Worm (Caenorhabditis elegans) whole organism, L2 larva: ENCODE results near the gene F10E9.7.

Experiments used
- ZK546.5 ChIP-seq: sonication (generic microtip); optimal IDR thresholded peaks from 2 replicates; lab custom pipeline; 2017; ENCODE audit warnings: missing biosample characterization, missing genetic modification characterization
- lsy-2 ChIP-seq, 2 experiments: fragments of 150-350 bp in 1 of 2; sonication (generic microtip) in 1 of 2; optimal IDR thresholded peaks; 2 replicates each; lab custom pipeline; 2014 to 2017; ENCODE audit warnings: missing biosample characterization in 2 of 2, missing genetic modification characterization in 2 of 2
- mbf-1 ChIP-seq: sonication (generic microtip); optimal IDR thresholded peaks from 2 replicates; lab custom pipeline; 2017; ENCODE audit warnings: missing biosample characterization, missing genetic modification characterization
- nhr-10 ChIP-seq: sonication (generic microtip); optimal IDR thresholded peaks from 2 replicates; lab custom pipeline; 2017; ENCODE audit warnings: missing biosample characterization, missing genetic modification characterization
- nhr-11 ChIP-seq: fragments of 150-350 bp; optimal IDR thresholded peaks from 2 replicates; lab custom pipeline; 2014; ENCODE audit warnings: missing biosample characterization, missing genetic modification characterization
- sem-4 ChIP-seq: fragments of 150-350 bp; optimal IDR thresholded peaks from 2 replicates; lab custom pipeline; 2014; ENCODE audit warnings: missing biosample characterization, missing genetic modification reagents, missing genetic modification characterization
- sma-3 ChIP-seq: sonication (generic microtip); optimal IDR thresholded peaks from 2 replicates; lab custom pipeline; 2016; ENCODE audit warnings: missing genetic modification reagents, missing genetic modification characterization, missing compliant biosample characterization
- sma-9 ChIP-seq, 2 experiments: fragments of 150-350 bp in 1 of 2; sonication (generic microtip) in 1 of 2; optimal IDR thresholded peaks; 2 replicates each; lab custom pipeline; 2014 to 2016; ENCODE audit warnings: missing genetic modification characterization in 2 of 2, mild to moderate bottlenecking in 1 of 2, missing biosample characterization in 1 of 2, missing compliant biosample characterization in 1 of 2, missing genetic modification reagents in 1 of 2, moderate library complexity in 1 of 2
- unc-39 ChIP-seq: fragments of 150-350 bp; optimal IDR thresholded peaks from 2 replicates; lab custom pipeline; 2014; ENCODE audit warnings: missing biosample characterization, missing genetic modification characterization
- unc-55 ChIP-seq: fragments of 150-350 bp; sonication (generic microtip); optimal IDR thresholded peaks from 3 replicates; lab custom pipeline; 2014; ENCODE audit warnings: missing biosample characterization, missing genetic modification reagents, missing genetic modification characterization
- unc-62 ChIP-seq: fragments of 150-350 bp; optimal IDR thresholded peaks from 2 replicates; lab custom pipeline; 2014; ENCODE audit warnings: missing biosample characterization, missing genetic modification reagents, missing genetic modification characterization
- zag-1 ChIP-seq: fragments of 150-350 bp; optimal IDR thresholded peaks from 2 replicates; lab custom pipeline; 2014; ENCODE audit warnings: missing biosample characterization, missing genetic modification characterization
- ztf-1 ChIP-seq: fragments of 200-800 bp; sonication (Bioruptor generic); conservative IDR thresholded peaks from 2 replicates; pipeline ENCODE4 v1.3.6; 2022; ENCODE audit warnings: missing genetic modification characterization, missing compliant biosample characterization

Gene F10E9.7

DNA sequence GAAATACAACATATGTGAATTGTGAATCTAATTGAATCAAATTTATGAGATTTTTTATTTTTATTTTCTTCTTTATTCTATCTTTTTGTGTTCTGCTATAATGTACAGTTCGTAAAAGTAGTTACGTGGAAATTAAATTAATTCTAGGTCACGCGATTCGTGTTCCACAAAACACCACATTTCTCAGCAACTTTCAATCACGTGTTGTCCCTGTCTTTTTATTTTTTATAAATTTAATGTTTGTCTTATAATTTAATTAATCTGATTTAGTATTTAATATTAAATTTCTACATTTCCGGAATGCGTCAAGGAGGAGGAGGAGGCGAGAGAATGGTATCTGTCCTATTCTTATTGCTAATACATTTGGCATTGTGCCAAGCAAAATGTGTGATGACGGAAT is 49.2 kb downstream of the F10E9.7 start, which contains the start of gene ncr-2:
ncr-2 (plus strand) TSS at position 301 of the 400 bp plus-strand sequence.
- TF ChIP-seq nhr-10 (no peak), mbf-1 (tag; lab: Kevin White, UChicago) (no peak), unc-55 (GFP tag; lab: Kevin White, UChicago) (no peak), sem-4 (tag; lab: Kevin White, UChicago) (no peak), unc-39 (tag; lab: Kevin White, UChicago) (no peak), nhr-11 (tag; lab: Kevin White, UChicago) (no peak), ZK546.5 (tag; lab: Kevin White, UChicago) (no peak), ztf-1 (GFP tag; lab: Robert Waterston, UW) (no peak), sma-3 (no peak), lsy-2 (tag; optimal IDR thresholded peaks at IDR 0.05; lab: Kevin White, UChicago) (no peak), zag-1 (tag; lab: Kevin White, UChicago) (no peak), unc-62 (GFP tag; lab: Kevin White, UChicago) (no peak), sma-9 (GFP tag; optimal IDR thresholded peaks at IDR 0.05; lab: Kevin White, UChicago) (no peak), sma-9 (tag; optimal IDR thresholded peaks at IDR 0.05; lab: Kevin White, UChicago) (no peak)
